Fruit fly (Drosophila melanogaster): ENCODE data around the gene Nbr.

Gene Nbr

DNA sequence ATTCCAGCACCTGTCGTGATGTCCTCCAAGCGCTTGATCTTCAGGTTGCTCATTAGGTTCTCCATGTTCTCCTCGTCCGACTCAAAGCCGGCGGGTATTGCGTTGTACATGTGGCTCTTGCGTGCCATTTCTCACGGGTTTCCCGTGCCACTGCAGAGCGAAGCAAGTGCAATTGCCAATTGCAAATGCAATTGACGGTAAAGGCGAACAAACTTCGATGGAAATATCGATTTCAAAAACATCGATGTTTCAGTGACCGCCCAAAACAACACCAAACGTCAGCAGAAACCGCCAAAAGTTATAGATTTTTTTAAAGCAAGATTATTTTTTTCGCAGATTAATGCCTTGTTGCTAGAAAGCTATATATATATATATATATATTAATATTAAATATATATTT is at the start of gene Nbr:
Nbr (minus strand) TSS at position 209 of the 400 bp plus-strand sequence.
- TF ChIP-seq D1 (tag; optimal IDR thresholded peaks at IDR 0.05) (no peak), fd96Ca (GFP tag; IDR thresholded peaks at IDR 0.05) (0 out of 3 replicates have a peak, but pooled peaks have one; percentile 25), CG8159 (tag; optimal IDR thresholded peaks at IDR 0.05) (no peak), CG10348 (GFP tag; IDR thresholded peaks at IDR 0.05) (no peak)

DNA sequence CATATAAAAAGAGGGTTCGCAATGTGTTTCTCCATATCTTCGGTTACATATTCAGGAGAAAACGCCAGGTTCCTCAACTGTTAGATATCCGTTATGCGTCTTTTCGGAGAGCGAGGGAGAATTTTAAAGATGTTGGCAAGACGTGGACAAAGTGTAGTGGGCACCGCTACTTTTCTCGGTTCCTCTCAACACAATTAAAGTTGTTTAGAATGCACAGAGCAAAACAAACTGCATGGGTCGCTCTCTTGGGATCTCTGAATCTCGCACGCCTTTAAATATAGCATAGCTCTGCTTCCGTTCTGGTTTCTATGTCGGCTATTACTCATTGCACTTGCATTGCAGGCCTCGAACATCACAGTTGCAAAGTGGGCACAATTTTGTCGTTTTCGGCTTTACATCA is 43.3 kb upstream of the Nbr start, which contains the start of gene clumsy:
clumsy (plus strand) TSS at position 301 of the 400 bp plus-strand sequence.
- 0 out of 3 replicates have a peak, but pooled peaks have one; percentile 23 for TF ChIP-seq CG4496 (GFP tag; IDR thresholded peaks at IDR 0.05)
- no peak for TF ChIP-seq D1 (tag; optimal IDR thresholded peaks at IDR 0.05)
- TF ChIP-seq CG15710 (tag; optimal IDR thresholded peaks at IDR 0.05), result no peak

DNA sequence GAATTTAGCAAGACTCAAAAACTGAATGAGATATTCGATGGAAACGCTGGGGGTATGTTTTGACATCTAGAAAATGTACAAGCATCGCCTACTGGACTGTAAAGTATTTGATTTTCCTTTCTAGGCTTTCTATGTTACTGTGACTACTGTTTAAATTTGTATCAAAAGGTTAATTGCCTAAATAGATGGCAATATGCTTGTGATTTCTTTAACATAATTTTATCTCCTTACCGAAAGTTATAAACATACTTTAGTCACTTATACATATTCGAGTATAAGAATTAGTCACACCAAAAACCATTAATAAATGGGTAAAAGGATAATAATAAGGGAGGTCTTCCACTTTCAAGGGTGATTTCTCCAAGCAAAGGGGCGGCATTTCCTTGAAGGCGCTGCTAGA is 39.8 kb upstream of the Nbr start, which contains the start of gene CG31988:
CG31988 (minus strand) TSS at position 101 of the 400 bp plus-strand sequence.
- no peak for TF ChIP-seq CG15710 (tag; optimal IDR thresholded peaks at IDR 0.05)
- TF ChIP-seq Pif1B (GFP tag; optimal IDR thresholded peaks at IDR 0.05), result no peak
- no peak for TF ChIP-seq CG10348 (GFP tag; IDR thresholded peaks at IDR 0.05)
- no peak for TF ChIP-seq CG12605 (GFP tag; IDR thresholded peaks at IDR 0.05)
- TF ChIP-seq CG17806 (tag; optimal IDR thresholded peaks at IDR 0.05), result no peak
- no peak for TF ChIP-seq Ets98B (GFP tag; IDR thresholded peaks at IDR 0.05)
- TF ChIP-seq rn (GFP tag; IDR thresholded peaks at IDR 0.05), result no peak
- TF ChIP-seq CG8159 (tag; optimal IDR thresholded peaks at IDR 0.05), result no peak
- no peak for TF ChIP-seq Snoo (tag; optimal IDR thresholded peaks at IDR 0.05)
- no peak for TF ChIP-seq Pif1A (GFP tag; optimal IDR thresholded peaks at IDR 0.05)
- TF ChIP-seq D1 (tag; optimal IDR thresholded peaks at IDR 0.05), result no peak
- no peak for TF ChIP-seq CG13204 (GFP tag; optimal IDR thresholded peaks at IDR 0.05)
- no peak for TF ChIP-seq fd96Ca (GFP tag; IDR thresholded peaks at IDR 0.05)
- no peak for TF ChIP-seq CG9948 (tag; optimal IDR thresholded peaks at IDR 0.05)
- TF ChIP-seq CG4496 (GFP tag; IDR thresholded peaks at IDR 0.05), result no peak
- TF ChIP-seq CG32121 (GFP tag; IDR thresholded peaks at IDR 0.05), result no peak
- no peak for TF ChIP-seq EcR (GFP tag; optimal IDR thresholded peaks at IDR 0.05)
- no peak for TF ChIP-seq CG34367 (tag; optimal IDR thresholded peaks at IDR 0.05)

DNA sequence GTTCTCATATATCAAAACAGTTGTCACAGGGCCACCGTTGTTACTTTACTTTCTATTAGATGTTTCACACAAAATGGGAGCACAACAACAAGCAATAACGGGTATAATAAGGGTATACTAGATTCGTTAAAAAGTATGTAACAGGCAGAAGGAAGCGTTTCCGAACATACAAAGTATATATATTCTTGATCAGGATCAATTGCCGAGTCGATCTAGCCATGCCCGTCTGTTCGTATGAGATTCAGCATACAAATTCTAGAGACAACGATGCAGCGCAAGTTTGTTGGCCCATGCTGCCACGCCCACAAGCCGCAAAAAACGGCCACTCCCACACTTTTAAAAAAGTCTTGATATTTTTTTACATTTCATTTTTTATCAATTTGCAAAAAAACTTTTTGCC is 37.4 kb upstream of the Nbr start, which contains the start of gene CG31624:
CG31624 (minus strand) TSS at position 101 of the 400 bp plus-strand sequence.
- no peak for TF ChIP-seq gl (tag; optimal IDR thresholded peaks at IDR 0.05)
- no peak for TF ChIP-seq Pif1A (GFP tag; optimal IDR thresholded peaks at IDR 0.05)
- TF ChIP-seq CG14655 (GFP tag; optimal IDR thresholded peaks at IDR 0.05), result no peak
- TF ChIP-seq EcR (GFP tag; optimal IDR thresholded peaks at IDR 0.05), result no peak
- no peak for TF ChIP-seq Pif1B (GFP tag; optimal IDR thresholded peaks at IDR 0.05)
- TF ChIP-seq D1 (tag; optimal IDR thresholded peaks at IDR 0.05), result no peak
- TF ChIP-seq CG34367 (tag; optimal IDR thresholded peaks at IDR 0.05), result no peak
- no peak for TF ChIP-seq CG32121 (GFP tag; IDR thresholded peaks at IDR 0.05)
- no peak for TF ChIP-seq CG15710 (tag; optimal IDR thresholded peaks at IDR 0.05)
- no peak for TF ChIP-seq CG8301 (tag; optimal IDR thresholded peaks at IDR 0.05)
- TF ChIP-seq CG8159 (tag; optimal IDR thresholded peaks at IDR 0.05), result no peak
- TF ChIP-seq Snoo (tag; optimal IDR thresholded peaks at IDR 0.05), result no peak
- TF ChIP-seq CG17806 (tag; optimal IDR thresholded peaks at IDR 0.05), result no peak
- no peak for TF ChIP-seq fd96Ca (GFP tag; IDR thresholded peaks at IDR 0.05)
- TF ChIP-seq CG10348 (GFP tag; IDR thresholded peaks at IDR 0.05), result no peak

DNA sequence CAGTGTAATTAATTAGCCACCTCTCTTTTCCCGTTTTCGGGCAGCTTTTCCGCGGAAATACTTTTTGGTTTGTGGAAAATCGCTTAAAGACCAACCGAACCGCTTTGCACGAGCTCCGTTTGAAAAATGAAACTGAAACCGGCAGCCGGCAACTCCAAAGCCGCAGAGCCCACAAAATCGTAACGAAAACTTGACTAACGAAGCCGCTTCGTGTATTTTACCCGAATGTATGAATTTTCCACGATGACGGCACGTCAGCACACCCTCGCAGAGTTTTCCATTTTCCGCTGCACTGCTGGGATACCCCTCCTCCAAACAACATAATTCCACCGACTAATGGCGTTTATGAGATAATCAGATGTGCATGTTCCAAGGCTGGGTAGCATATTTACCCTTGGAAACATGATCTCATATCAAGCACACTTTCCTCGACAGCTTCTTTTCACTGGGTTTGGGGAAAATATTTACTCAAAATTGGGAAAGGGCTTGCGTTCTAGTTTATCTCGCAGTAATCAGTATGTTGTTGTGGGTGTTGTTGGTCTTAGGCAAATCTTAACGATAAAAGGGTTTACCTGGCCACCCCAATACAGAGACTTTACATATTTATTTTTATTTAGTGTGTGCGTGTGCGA is 35.9 kb upstream of the Nbr start, which contains the start of gene Ret:
Ret (minus strand) TSS at position 130 of the 632 bp plus-strand sequence.
- peak; percentile 52; the same call in 1 of the 3 replicates for TF ChIP-seq CG4496 (GFP tag; IDR thresholded peaks at IDR 0.05)
- TF ChIP-seq CG17806 (tag; optimal IDR thresholded peaks at IDR 0.05), result no peak

DNA sequence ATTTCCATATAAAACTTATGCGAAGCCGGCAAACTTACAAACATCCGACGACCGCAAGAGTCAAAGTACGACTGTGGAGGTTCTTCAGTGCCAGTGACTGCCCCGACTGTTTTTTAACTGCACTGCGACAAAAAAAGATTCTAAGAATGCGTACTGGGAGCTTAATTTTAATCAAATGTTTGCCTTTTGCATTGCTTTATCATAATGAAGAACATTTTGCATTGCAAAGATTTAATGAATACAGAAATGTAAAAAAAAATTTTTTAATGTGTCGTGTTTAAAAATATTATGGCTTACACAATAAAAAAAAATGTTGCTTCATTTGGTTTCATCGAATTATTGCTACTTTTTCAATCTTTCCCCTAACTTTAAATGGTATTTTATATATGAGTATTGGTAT is 34.3 kb upstream of the Nbr start:
- TF ChIP-seq CG10348 (GFP tag; IDR thresholded peaks at IDR 0.05) (no peak), Pif1B (GFP tag; optimal IDR thresholded peaks at IDR 0.05) (peak; percentile 30), CG8159 (tag; optimal IDR thresholded peaks at IDR 0.05) (peak; percentile 26), Snoo (tag; optimal IDR thresholded peaks at IDR 0.05) (no peak), Ets98B (GFP tag; IDR thresholded peaks at IDR 0.05) (peak; percentile 42; the same call in 1 of the 2 replicates), CG9948 (tag; optimal IDR thresholded peaks at IDR 0.05) (peak; percentile 40), CG12605 (GFP tag; IDR thresholded peaks at IDR 0.05) (no peak), CG17806 (tag; optimal IDR thresholded peaks at IDR 0.05) (peak; percentile 47), CG15710 (tag; optimal IDR thresholded peaks at IDR 0.05) (no peak), gl (tag; optimal IDR thresholded peaks at IDR 0.05) (no peak), CG4496 (GFP tag; IDR thresholded peaks at IDR 0.05) (peak; percentile 60; the same call in 1 of the 3 replicates), CG13204 (GFP tag; optimal IDR thresholded peaks at IDR 0.05) (no peak), rn (GFP tag; IDR thresholded peaks at IDR 0.05) (peak; percentile 55), CG32121 (GFP tag; IDR thresholded peaks at IDR 0.05) (peak; percentile 52), fd96Ca (GFP tag; IDR thresholded peaks at IDR 0.05) (no peak), CG8301 (tag; optimal IDR thresholded peaks at IDR 0.05) (peak; percentile 45), D1 (tag; optimal IDR thresholded peaks at IDR 0.05) (no peak), Pif1A (GFP tag; optimal IDR thresholded peaks at IDR 0.05) (peak; percentile 18), CG14655 (GFP tag; optimal IDR thresholded peaks at IDR 0.05) (peak; percentile 53)

Measured in whole organism, pupa.